Worm (Caenorhabditis elegans) whole organism, L2 larva: ENCODE measurements around the gene dim-1.

Experiments used
- lin-13 ChIP-seq: fragments of 150-350 bp; optimal IDR thresholded peaks from 2 replicates; lab custom pipeline; 2014; ENCODE audit warnings: missing biosample characterization, missing genetic modification reagents, missing genetic modification characterization
- unc-62 ChIP-seq: fragments of 150-350 bp; optimal IDR thresholded peaks from 2 replicates; lab custom pipeline; 2014; ENCODE audit warnings: missing biosample characterization, missing genetic modification reagents, missing genetic modification characterization

ce11 chrX:8027509-8027908, 30.5 kb downstream of the dim-1 start:
- TF ChIP-seq lin-13 (no peak), unc-62 (GFP tag; lab: Kevin White, UChicago) (no peak)
